Fruit fly (Drosophila melanogaster): ENCODE data around the gene CG17197.

The CG17197 gene

DNA sequence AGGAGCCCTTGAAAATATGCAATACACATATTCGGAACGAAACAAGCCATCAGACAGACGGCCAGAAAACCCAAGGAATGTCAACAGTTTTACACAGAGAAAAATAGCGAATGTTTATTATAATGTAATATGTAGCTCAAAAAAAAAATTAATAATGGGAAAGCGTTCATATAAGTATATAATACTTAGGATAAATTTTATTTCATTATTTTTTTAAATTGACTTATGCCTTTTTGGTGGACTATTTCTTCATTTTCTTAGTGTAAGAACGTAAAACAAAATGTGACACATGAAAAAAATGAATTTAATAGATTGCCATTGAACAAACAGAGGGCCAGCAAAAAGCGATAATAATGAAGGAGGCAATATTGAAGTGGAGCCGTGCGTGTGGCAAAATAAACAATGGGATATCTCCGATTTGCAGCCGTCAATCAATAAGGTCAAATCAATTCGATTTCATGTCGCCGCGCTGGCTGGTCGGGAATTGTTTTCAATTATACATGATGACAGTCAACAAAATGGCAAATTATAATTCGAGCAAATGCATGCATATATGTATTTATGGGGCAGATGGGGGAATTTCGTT is 20.2 kb downstream of the CG17197 start (continued):
- TF ChIP-seq jigr1 (GFP tag; IDR thresholded peaks at IDR 0.05) (no peak), cas (GFP tag; IDR thresholded peaks at IDR 0.05) (no peak), salm (tag; optimal IDR thresholded peaks at IDR 0.05) (no peak), Optix (GFP tag; IDR thresholded peaks at IDR 0.05) (no peak), Hmx (GFP tag; optimal IDR thresholded peaks at IDR 0.05) (no peak), bab2 (GFP tag; optimal IDR thresholded peaks at IDR 0.05) (no peak), chn (GFP tag; optimal IDR thresholded peaks at IDR 0.05) (no peak), stc (GFP tag; IDR thresholded peaks at IDR 0.05) (peak; percentile 34; the same call in 1 of the 2 replicates), hb (GFP tag; IDR thresholded peaks at IDR 0.05; ENCODE audit: partially characterized antibody) (no peak), CG1233 (GFP tag; optimal IDR thresholded peaks at IDR 0.05) (no peak), Gug (GFP tag; IDR thresholded peaks at IDR 0.05) (no peak), CG3281 (GFP tag; optimal IDR thresholded peaks at IDR 0.05) (no peak), sim (GFP tag; IDR thresholded peaks at IDR 0.05) (no peak), dm (GFP tag; optimal IDR thresholded peaks at IDR 0.05) (no peak), Dbx (GFP tag; IDR thresholded peaks at IDR 0.05) (no peak), CG1603 (tag; optimal IDR thresholded peaks at IDR 0.05) (no peak), nau (GFP tag; optimal IDR thresholded peaks at IDR 0.05) (no peak), B-H1 (GFP tag; IDR thresholded peaks at IDR 0.05) (peak; percentile 61), Hr51 (GFP tag; optimal IDR thresholded peaks at IDR 0.05) (peak in 1 of 2 experiments; percentile 27), CG3163 (GFP tag; optimal IDR thresholded peaks at IDR 0.05) (no peak), Chrac-16 (GFP tag; optimal IDR thresholded peaks at IDR 0.05) (no peak), Sin3A (optimal IDR thresholded peaks at IDR 0.05) (no peak), Gsc (GFP tag; IDR thresholded peaks at IDR 0.05) (no peak), Adf1 (GFP tag; IDR thresholded peaks at IDR 0.05) (no peak), gce (GFP tag; IDR thresholded peaks at IDR 0.05) (0 out of 3 replicates have a peak, but pooled peaks have one; percentile 51), CG13296 (GFP tag; optimal IDR thresholded peaks at IDR 0.05) (no peak), CG10543 (GFP tag; optimal IDR thresholded peaks at IDR 0.05) (no peak), ATbp (GFP tag; optimal IDR thresholded peaks at IDR 0.05) (no peak), btn (GFP tag; optimal IDR thresholded peaks at IDR 0.05) (no peak), CG11398 (GFP tag; optimal IDR thresholded peaks at IDR 0.05) (no peak), Abd-B (GFP tag; optimal IDR thresholded peaks at IDR 0.05) (peak; percentile 73), CG18011 (GFP tag; optimal IDR thresholded peaks at IDR 0.05) (no peak), Scr (GFP tag; IDR thresholded peaks at IDR 0.05; ENCODE audit: partially characterized antibody) (no peak), tin (GFP tag; optimal IDR thresholded peaks at IDR 0.05) (no peak), odd (GFP tag; optimal IDR thresholded peaks at IDR 0.05) (no peak), Spps (tag; optimal IDR thresholded peaks at IDR 0.05) (no peak), wor (GFP tag; IDR thresholded peaks at IDR 0.05) (no peak), zf30C (GFP tag; optimal IDR thresholded peaks at IDR 0.05) (no peak), CG4707 (GFP tag; optimal IDR thresholded peaks at IDR 0.05) (no peak), exex (tag; optimal IDR thresholded peaks at IDR 0.05) (peak; percentile 30), lbe (GFP tag; optimal IDR thresholded peaks at IDR 0.05) (no peak), unc-4 (GFP tag; IDR thresholded peaks at IDR 0.05; ENCODE audit: partially characterized antibody) (no peak), CG17612 (GFP tag; IDR thresholded peaks at IDR 0.05) (0 out of 2 replicates have a peak, but pooled peaks have one; percentile 7), CG9876 (GFP tag; optimal IDR thresholded peaks at IDR 0.05) (no peak), unpg (GFP tag; optimal IDR thresholded peaks at IDR 0.05) (no peak), CG10366 (GFP tag; IDR thresholded peaks at IDR 0.05) (peak; percentile 11; the same call in 1 of the 2 replicates), CG4404 (GFP tag; IDR thresholded peaks at IDR 0.05) (no peak), CG4820 (GFP tag; optimal IDR thresholded peaks at IDR 0.05) (no peak), Atf6 (GFP tag; IDR thresholded peaks at IDR 0.05) (peak; percentile 36; the same call in 1 of the 2 replicates), CG10654 (GFP tag; optimal IDR thresholded peaks at IDR 0.05) (peak; percentile 36), az2 (GFP tag; optimal IDR thresholded peaks at IDR 0.05) (no peak)

Data from whole organism, embryonic.